Worm (Caenorhabditis elegans): ENCODE measurements around the gene C28H8.3.

Gene C28H8.3

ce11 chrIII:5919799-5920387, 11.4 kb downstream of the C28H8.3 start, which contains the start of the genes tdo-2 and C28H8.2:
tdo-2 (minus strand) TSS chrIII:5919955.
C28H8.2 (plus strand) TSS chrIII:5920322.
- TF ChIP-seq unc-62 (GFP tag; optimal IDR thresholded peaks at IDR 0.05): no peak

- TF ChIP-seq unc-62 (GFP tag; optimal IDR thresholded peaks at IDR 0.05): no peak
Observed at ce11 chrIII:5921067-5921678, 12.7 kb downstream of the C28H8.3 start.

ce11 chrIII:5922236-5922635, 13.7 kb downstream of the C28H8.3 start:
- no peak for TF ChIP-seq unc-62 (GFP tag; optimal IDR thresholded peaks at IDR 0.05)

- no peak for TF ChIP-seq unc-62 (GFP tag; optimal IDR thresholded peaks at IDR 0.05)
Observed at ce11 chrIII:5925724-5926123, 17.2 kb downstream of the C28H8.3 start, which contains the start of the genes dnc-2 and bcl-7. dnc-2 (minus strand) TSS chrIII:5925756. bcl-7 (plus strand) TSS chrIII:5926086.

- no peak for TF ChIP-seq unc-62 (GFP tag; optimal IDR thresholded peaks at IDR 0.05)
Observed at ce11 chrIII:5930659-5931058, 22.2 kb downstream of the C28H8.3 start.

ce11 chrIII:5931433-5931994, 23.0 kb downstream of the C28H8.3 start, which contains the start of gene EGAP1.5:
EGAP1.5 (plus strand) TSS chrIII:5931721.
- TF ChIP-seq unc-62 (GFP tag; optimal IDR thresholded peaks at IDR 0.05): no peak

- no peak for TF ChIP-seq unc-62 (GFP tag; optimal IDR thresholded peaks at IDR 0.05)
Observed at ce11 chrIII:5932853-5933252, 24.4 kb downstream of the C28H8.3 start, which contains the start of gene zmp-1. zmp-1 (minus strand) TSS chrIII:5932953.

- TF ChIP-seq unc-62 (GFP tag; optimal IDR thresholded peaks at IDR 0.05): no peak
Observed at ce11 chrIII:5934138-5934658, 25.7 kb downstream of the C28H8.3 start.

ce11 chrIII:5936992-5937391, 28.5 kb downstream of the C28H8.3 start, which contains the start of gene EGAP1.1:
EGAP1.1 (minus strand) TSS chrIII:5937220.
- TF ChIP-seq unc-62 (GFP tag; optimal IDR thresholded peaks at IDR 0.05): no peak

ce11 chrIII:5938013-5938412, 29.5 kb downstream of the C28H8.3 start:
- TF ChIP-seq unc-62 (GFP tag; optimal IDR thresholded peaks at IDR 0.05): no peak

ce11 chrIII:5938790-5939452, 30.4 kb downstream of the C28H8.3 start:
- TF ChIP-seq unc-62 (GFP tag; optimal IDR thresholded peaks at IDR 0.05): no peak

- no peak for TF ChIP-seq unc-62 (GFP tag; optimal IDR thresholded peaks at IDR 0.05)
Observed at ce11 chrIII:5939453-5940296, 31.2 kb downstream of the C28H8.3 start, which contains the start of gene ubq-1. ubq-1 (plus strand) TSS chrIII:5940254.

- no peak for TF ChIP-seq unc-62 (GFP tag; optimal IDR thresholded peaks at IDR 0.05)
Observed at ce11 chrIII:5940525-5940974, 32.0 kb downstream of the C28H8.3 start.

ce11 chrIII:5942104-5942503, 33.6 kb downstream of the C28H8.3 start:
- no peak for TF ChIP-seq unc-62 (GFP tag; optimal IDR thresholded peaks at IDR 0.05)

Data from whole organism, dauer.